Worm (Caenorhabditis elegans): Measurements from ENCODE around the gene acs-19.
A peak's percentile ranks its signal among the peaks of the same experiment; 100 is the strongest.
"Not testable (repeated sequence)": the region's sequence is repeated elsewhere in the genome, so short reads cannot be mapped to it uniquely, and the experiment has no call there.

The acs-19 gene

ce11 chrIII:3844746-3845145, 19.5 kb upstream of the acs-19 start, which contains the start of gene maph-1.3:
TSS of gene maph-1.3 (plus strand) at chrIII:3844893.
- not testable (repeated sequence) for TF ChIP-seq mec-3 (tag; optimal IDR thresholded peaks at IDR 0.05; ENCODE audit: borderline replicate concordance); nhr-11 (tag; optimal IDR thresholded peaks at IDR 0.05); pha-2 (tag; optimal IDR thresholded peaks at IDR 0.05)

ce11 chrIII:3852030-3852579, 12.2 kb upstream of the acs-19 start, which contains the start of gene cyp-25A4:
TSS of gene cyp-25A4 (minus strand) at chrIII:3852080.
- peak; percentile 3 for TF ChIP-seq ceh-34 (tag; optimal IDR thresholded peaks at IDR 0.05)

DNA sequence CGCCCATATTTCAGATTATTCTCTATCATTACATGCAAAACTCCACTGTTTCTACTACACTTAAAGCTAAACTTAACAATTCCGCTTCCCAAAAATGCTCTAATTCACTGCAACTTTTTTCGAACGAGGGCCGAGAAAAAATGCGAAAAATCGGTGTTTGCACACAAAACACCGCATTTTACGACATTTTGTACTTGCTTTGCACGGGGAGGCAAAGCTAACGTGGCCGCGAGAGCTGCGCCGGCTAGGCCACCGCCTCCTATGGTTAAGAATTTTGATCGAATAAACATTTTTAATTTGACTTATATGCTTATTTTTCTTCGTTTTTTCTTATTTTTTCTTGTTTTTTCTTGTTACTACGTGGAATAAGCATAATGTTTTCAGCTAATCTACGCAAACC, 9.4 kb upstream of the acs-19 start:
- TF ChIP-seq ceh-31 (tag; optimal IDR thresholded peaks at IDR 0.05) (peak; percentile 29), ceh-45 (GFP tag; IDR thresholded peaks at IDR 0.05) (0 out of 2 replicates have a peak, but pooled peaks have one; percentile 59)

DNA sequence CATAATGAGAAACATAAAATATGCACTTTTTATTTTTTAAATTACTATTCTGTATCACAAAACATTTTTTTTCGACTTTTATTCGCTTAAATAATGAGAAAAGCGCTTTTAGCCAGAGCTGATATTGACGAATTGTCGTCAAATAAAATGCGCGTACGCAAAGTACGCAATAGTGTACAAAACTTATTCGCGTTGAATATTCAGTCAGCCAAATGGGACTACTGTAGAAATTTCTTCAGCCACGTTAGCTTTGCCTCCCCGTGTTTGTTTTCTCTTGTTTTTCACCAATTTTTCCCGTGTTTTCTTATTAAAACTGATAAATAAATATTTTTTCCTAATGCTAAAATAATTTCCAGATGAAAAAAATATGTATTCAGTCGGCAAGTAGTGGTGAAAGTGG, 7.3 kb upstream of the acs-19 start:
- peak; percentile 16 for TF ChIP-seq ceh-31 (tag; optimal IDR thresholded peaks at IDR 0.05)

- TF ChIP-seq dve-1 (tag; optimal IDR thresholded peaks at IDR 0.05), result peak; percentile 57
- TF ChIP-seq pat-9 (tag; optimal IDR thresholded peaks at IDR 0.05), result peak; percentile 8
- TF ChIP-seq C38D4.7 (GFP tag; optimal IDR thresholded peaks at IDR 0.05), result no peak
- TF ChIP-seq ceh-18 (tag; optimal IDR thresholded peaks at IDR 0.05), result peak; percentile 85
- no peak for TF ChIP-seq hlh-13 (GFP tag; optimal IDR thresholded peaks at IDR 0.05)
- TF ChIP-seq lin-11 (tag; optimal IDR thresholded peaks at IDR 0.05), result no peak
- TF ChIP-seq ets-4 (tag; optimal IDR thresholded peaks at IDR 0.05), result no peak
- TF ChIP-seq che-1 (tag; optimal IDR thresholded peaks at IDR 0.05), result no peak
- TF ChIP-seq lim-6 (tag; optimal IDR thresholded peaks at IDR 0.05), result no peak
- TF ChIP-seq hlh-15 (tag; optimal IDR thresholded peaks at IDR 0.05), result peak; percentile 11
- TF ChIP-seq unc-55 (GFP tag; optimal IDR thresholded peaks at IDR 0.05), result peak; percentile 21
- TF ChIP-seq hlh-30 (tag; optimal IDR thresholded peaks at IDR 0.05; ENCODE audit: insufficient read depth), result no peak
- TF ChIP-seq ceh-30 (tag; optimal IDR thresholded peaks at IDR 0.05), result peak; percentile 38
- TF ChIP-seq unc-86 (tag; optimal IDR thresholded peaks at IDR 0.05), result peak; percentile 50
- no peak for TF ChIP-seq pha-4 (tag; optimal IDR thresholded peaks at IDR 0.05)
- TF ChIP-seq eyg-1 (tag; optimal IDR thresholded peaks at IDR 0.05), result no peak
- no peak for TF ChIP-seq sox-2 (GFP tag; IDR thresholded peaks at IDR 0.05)
- no peak for TF ChIP-seq ttx-3 (tag; optimal IDR thresholded peaks at IDR 0.05)
- TF ChIP-seq ceh-6 (GFP tag; optimal IDR thresholded peaks at IDR 0.05), result no peak
- TF ChIP-seq ceh-2 (tag; optimal IDR thresholded peaks at IDR 0.05), result no peak
- TF ChIP-seq ceh-34 (tag; optimal IDR thresholded peaks at IDR 0.05), result peak; percentile 77
- TF ChIP-seq ceh-45 (GFP tag; IDR thresholded peaks at IDR 0.05), result no peak
- TF ChIP-seq pag-3 (tag; optimal IDR thresholded peaks at IDR 0.05; ENCODE audit: borderline replicate concordance), result no peak
- TF ChIP-seq elt-4 (tag; optimal IDR thresholded peaks at IDR 0.05), result no peak
- TF ChIP-seq ceh-19 (GFP tag; optimal IDR thresholded peaks at IDR 0.05), result peak; percentile 54
- no peak for TF ChIP-seq Y22D7AL.16 (tag; optimal IDR thresholded peaks at IDR 0.05)
- TF ChIP-seq ahr-1 (tag; optimal IDR thresholded peaks at IDR 0.05), result no peak
- TF ChIP-seq ama-1 (optimal IDR thresholded peaks at IDR 0.05), result no peak
- peak; percentile 65 for TF ChIP-seq pax-1 (tag; optimal IDR thresholded peaks at IDR 0.05)
- TF ChIP-seq fax-1 (tag; optimal IDR thresholded peaks at IDR 0.05), result no peak
- peak; percentile 28 for TF ChIP-seq T23F11.4 (GFP tag; optimal IDR thresholded peaks at IDR 0.05)
- TF ChIP-seq pros-1 (tag; optimal IDR thresholded peaks at IDR 0.05), result peak; percentile 77
- no peak for TF ChIP-seq npax-4 (tag; optimal IDR thresholded peaks at IDR 0.05)
- TF ChIP-seq mec-3 (tag; optimal IDR thresholded peaks at IDR 0.05; ENCODE audit: borderline replicate concordance), result no peak
- TF ChIP-seq nhr-232 (tag; optimal IDR thresholded peaks at IDR 0.05), result no peak
- no peak for TF ChIP-seq gmeb-2 (tag; optimal IDR thresholded peaks at IDR 0.05)
- peak; percentile 68 for TF ChIP-seq tbx-2 (tag; optimal IDR thresholded peaks at IDR 0.05)
- TF ChIP-seq ceh-48 (tag; optimal IDR thresholded peaks at IDR 0.05), result peak; percentile 49
- no peak for TF ChIP-seq hlh-8 (tag; optimal IDR thresholded peaks at IDR 0.05)
- TF ChIP-seq ceh-14 (tag; optimal IDR thresholded peaks at IDR 0.05), result peak; percentile 54
- TF ChIP-seq dmd-4 (tag; optimal IDR thresholded peaks at IDR 0.05; ENCODE audit: borderline replicate concordance), result no peak
Measured at ce11 chrIII:3862918-3863385, 1.3 kb upstream of the acs-19 start, which contains the start of gene brc-1. TSS of gene brc-1 (minus strand) at chrIII:3862968.
